Worm (Caenorhabditis elegans): ENCODE results near the gene ZK809.9.

ZK809.9 gene

DNA sequence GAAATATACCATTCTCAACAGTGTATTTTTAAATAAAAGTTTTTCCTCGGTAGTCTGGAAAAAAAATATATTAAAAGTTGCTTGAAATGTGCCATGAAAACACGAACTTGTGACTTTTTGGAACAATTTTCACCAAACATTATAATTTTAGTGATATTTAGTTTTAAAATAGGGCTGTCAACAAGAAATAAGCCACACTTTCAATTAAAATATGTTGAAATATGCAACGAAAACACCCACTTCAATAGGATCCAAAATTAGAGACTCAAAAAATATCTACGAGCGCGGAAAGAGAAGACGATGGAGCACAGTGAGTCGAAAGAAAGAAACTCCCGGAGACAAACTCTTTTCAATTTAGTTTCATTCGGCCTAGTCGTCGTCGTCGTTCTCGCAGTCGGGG lies 28.4 kb downstream of the ZK809.9 start, which contains the start of gene ZK792.12:
Gene ZK792.12 (plus strand): TSS at position 301 of the 400 bp plus-strand sequence.
- TF ChIP-seq pes-1 (GFP tag; IDR thresholded peaks at IDR 0.05) (no peak), hmbx-1 (tag; optimal IDR thresholded peaks at IDR 0.05) (no peak), ets-7 (tag; optimal IDR thresholded peaks at IDR 0.05) (no peak), sea-1 (GFP tag; conservative IDR thresholded peaks at IDR 0.05) (no peak), ama-1 (optimal IDR thresholded peaks at IDR 0.05) (no peak), scrt-1 (GFP tag; IDR thresholded peaks at IDR 0.05) (no peak), hmg-4 (GFP tag; optimal IDR thresholded peaks at IDR 0.05) (no peak), flt-1 (GFP tag; IDR thresholded peaks at IDR 0.05) (no peak), tbx-37 (GFP tag; conservative IDR thresholded peaks at IDR 0.05) (no peak)

DNA sequence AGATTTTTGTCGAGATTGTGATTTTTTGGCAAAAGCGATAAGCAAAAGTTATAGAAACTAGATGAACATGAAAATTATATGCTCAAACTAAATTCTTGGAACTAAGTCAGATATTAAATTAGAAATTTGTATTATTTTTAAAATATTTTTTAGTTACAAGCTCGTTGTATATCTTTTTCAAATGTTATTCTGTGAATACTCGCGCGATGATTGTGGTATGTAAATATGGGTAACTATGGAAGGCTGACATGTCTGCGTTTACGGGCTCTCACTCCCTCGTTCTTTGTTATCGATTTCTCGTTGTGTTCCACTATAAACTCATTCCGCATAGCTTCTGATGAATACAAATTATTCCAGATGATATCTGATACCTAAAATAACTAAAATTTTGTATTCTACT lies 29.0 kb downstream of the ZK809.9 start, which contains the start of gene ZK792.7:
Gene ZK792.7 (plus strand): TSS at position 301 of the 400 bp plus-strand sequence.
- TF ChIP-seq pes-1 (GFP tag; IDR thresholded peaks at IDR 0.05) (no peak), ets-7 (tag; optimal IDR thresholded peaks at IDR 0.05) (no peak), hmbx-1 (tag; optimal IDR thresholded peaks at IDR 0.05) (no peak), hmg-4 (GFP tag; optimal IDR thresholded peaks at IDR 0.05) (no peak), hnd-1 (tag; optimal IDR thresholded peaks at IDR 0.05) (no peak), flt-1 (GFP tag; IDR thresholded peaks at IDR 0.05) (no peak), aly-1 (tag; optimal IDR thresholded peaks at IDR 0.05) (no peak), B0310.2 (tag; optimal IDR thresholded peaks at IDR 0.05) (no peak), ama-1 (optimal IDR thresholded peaks at IDR 0.05) (no peak)

DNA sequence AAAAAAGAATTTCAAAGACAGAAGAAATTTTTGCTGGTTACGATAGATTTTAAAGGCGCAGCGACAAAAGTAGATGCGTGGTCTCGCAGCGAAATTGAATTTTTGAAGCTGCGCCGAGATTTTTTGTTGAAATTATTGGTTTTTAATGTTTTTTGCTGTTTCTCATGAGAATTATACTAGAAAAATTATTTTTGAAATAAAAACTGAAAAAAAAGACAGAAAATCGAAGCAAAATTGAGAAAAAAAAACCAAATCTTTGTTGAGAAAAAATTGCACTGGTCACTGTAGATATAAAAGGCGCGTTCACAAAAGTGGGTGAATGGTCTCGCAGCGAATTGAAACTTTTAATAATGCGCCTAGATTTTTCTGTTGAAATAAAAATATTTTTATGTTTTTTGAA lies 30.5 kb downstream of the ZK809.9 start:
- no peak for TF ChIP-seq ama-1 (optimal IDR thresholded peaks at IDR 0.05)
- no peak for TF ChIP-seq ceh-36 (tag; optimal IDR thresholded peaks at IDR 0.05)

DNA sequence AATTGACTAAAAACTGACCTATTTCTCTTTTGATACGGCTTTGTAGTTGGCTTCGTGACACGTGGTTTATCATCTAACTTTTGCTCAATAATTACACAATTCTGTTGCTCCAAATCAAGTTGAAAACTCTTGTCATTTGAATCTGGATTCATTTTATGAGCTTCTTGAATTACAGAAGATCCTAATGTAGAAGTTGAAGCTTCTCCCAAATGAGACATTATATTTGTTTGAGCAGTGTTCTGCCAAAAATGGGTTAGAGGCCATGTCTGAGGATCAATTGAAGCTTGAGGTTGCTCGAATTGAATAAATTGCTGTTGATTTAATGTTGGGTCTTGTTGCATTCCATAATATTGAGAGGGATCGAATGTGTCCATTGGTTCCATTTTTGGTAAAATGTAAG lies 32.4 kb downstream of the ZK809.9 start:
- no peak for TF ChIP-seq tbx-37 (GFP tag; conservative IDR thresholded peaks at IDR 0.05)
- TF ChIP-seq B0310.2 (tag; optimal IDR thresholded peaks at IDR 0.05), result no peak
- no peak for TF ChIP-seq tbx-11 (GFP tag; IDR thresholded peaks at IDR 0.05)
- no peak for TF ChIP-seq hmbx-1 (tag; optimal IDR thresholded peaks at IDR 0.05)
- no peak for TF ChIP-seq F13C5.2 (tag; optimal IDR thresholded peaks at IDR 0.05)
- no peak for TF ChIP-seq aly-1 (tag; optimal IDR thresholded peaks at IDR 0.05)
- no peak for TF ChIP-seq scrt-1 (GFP tag; IDR thresholded peaks at IDR 0.05)
- no peak for TF ChIP-seq flt-1 (GFP tag; IDR thresholded peaks at IDR 0.05)
- TF ChIP-seq ceh-36 (tag; optimal IDR thresholded peaks at IDR 0.05), result no peak

DNA sequence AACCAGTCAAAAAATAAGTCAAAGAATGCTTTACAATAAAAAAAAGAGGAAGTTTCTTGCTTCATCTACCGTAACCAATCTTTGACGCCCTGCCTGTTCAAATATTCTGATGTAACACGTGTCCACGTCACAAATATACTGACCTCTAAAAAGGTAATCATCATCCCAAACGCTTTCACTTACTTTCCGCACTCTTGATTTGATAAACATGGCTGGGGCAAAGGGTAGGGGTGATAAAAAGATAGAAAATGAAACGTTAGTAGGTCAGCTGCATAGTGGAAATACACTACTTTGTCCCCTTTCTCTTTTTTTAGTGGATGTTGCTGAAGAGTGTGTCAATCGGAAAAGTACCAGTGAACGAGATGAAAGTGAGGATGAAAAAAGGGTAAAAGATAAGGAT lies 35.0 kb downstream of the ZK809.9 start:
- no peak for TF ChIP-seq B0310.2 (tag; optimal IDR thresholded peaks at IDR 0.05)
- TF ChIP-seq ceh-36 (tag; optimal IDR thresholded peaks at IDR 0.05), result no peak
- TF ChIP-seq pes-1 (GFP tag; IDR thresholded peaks at IDR 0.05), result no peak
- TF ChIP-seq tbx-11 (GFP tag; IDR thresholded peaks at IDR 0.05), result no peak
- TF ChIP-seq F13C5.2 (tag; optimal IDR thresholded peaks at IDR 0.05), result no peak
- no peak for TF ChIP-seq ceh-13 (GFP tag; optimal IDR thresholded peaks at IDR 0.05)
- TF ChIP-seq hmg-4 (GFP tag; optimal IDR thresholded peaks at IDR 0.05), result no peak
- no peak for TF ChIP-seq sea-1 (GFP tag; conservative IDR thresholded peaks at IDR 0.05)
- TF ChIP-seq hnd-1 (tag; optimal IDR thresholded peaks at IDR 0.05), result no peak
- no peak for TF ChIP-seq ama-1 (optimal IDR thresholded peaks at IDR 0.05)
- TF ChIP-seq tbx-37 (GFP tag; conservative IDR thresholded peaks at IDR 0.05), result no peak
- no peak for TF ChIP-seq ets-7 (tag; optimal IDR thresholded peaks at IDR 0.05)
- TF ChIP-seq tra-4 (tag; optimal IDR thresholded peaks at IDR 0.05), result no peak
- TF ChIP-seq scrt-1 (GFP tag; IDR thresholded peaks at IDR 0.05), result no peak
- TF ChIP-seq aly-1 (tag; optimal IDR thresholded peaks at IDR 0.05), result no peak
- no peak for TF ChIP-seq flt-1 (GFP tag; IDR thresholded peaks at IDR 0.05)
- no peak for TF ChIP-seq hmbx-1 (tag; optimal IDR thresholded peaks at IDR 0.05)

DNA sequence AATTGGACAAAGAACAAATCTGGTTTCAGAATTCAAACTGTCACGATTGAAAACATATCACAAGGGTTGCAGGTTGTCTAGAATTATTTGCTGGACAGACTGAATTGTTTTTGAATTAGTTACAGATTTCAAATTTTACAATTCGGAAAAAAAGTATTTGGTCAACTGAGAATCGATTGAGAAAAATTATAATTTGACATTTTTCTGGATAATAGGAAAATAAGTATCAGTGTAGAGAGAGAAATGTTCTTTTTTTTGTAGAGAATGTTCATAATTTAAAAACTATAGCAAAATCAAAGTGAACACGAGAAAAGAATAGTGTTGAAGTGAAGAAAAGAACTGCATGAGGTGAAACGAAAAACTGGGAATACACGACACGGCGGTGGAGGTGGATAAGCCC lies 35.6 kb downstream of the ZK809.9 start, which contains the start of gene dpy-20:
Gene dpy-20 (minus strand): TSS at position 101 of the 400 bp plus-strand sequence.
- no peak for TF ChIP-seq tra-4 (tag; optimal IDR thresholded peaks at IDR 0.05)
- no peak for TF ChIP-seq hnd-1 (tag; optimal IDR thresholded peaks at IDR 0.05)
- no peak for TF ChIP-seq ets-7 (tag; optimal IDR thresholded peaks at IDR 0.05)
- TF ChIP-seq F13C5.2 (tag; optimal IDR thresholded peaks at IDR 0.05), result no peak
- TF ChIP-seq hmbx-1 (tag; optimal IDR thresholded peaks at IDR 0.05), result no peak
- no peak for TF ChIP-seq ama-1 (optimal IDR thresholded peaks at IDR 0.05)
- TF ChIP-seq flt-1 (GFP tag; IDR thresholded peaks at IDR 0.05), result no peak
- no peak for TF ChIP-seq aly-1 (tag; optimal IDR thresholded peaks at IDR 0.05)
- no peak for TF ChIP-seq pes-1 (GFP tag; IDR thresholded peaks at IDR 0.05)
- no peak for TF ChIP-seq sea-1 (GFP tag; conservative IDR thresholded peaks at IDR 0.05)
- TF ChIP-seq hmg-4 (GFP tag; optimal IDR thresholded peaks at IDR 0.05), result no peak
- no peak for TF ChIP-seq B0310.2 (tag; optimal IDR thresholded peaks at IDR 0.05)
- no peak for TF ChIP-seq ceh-36 (tag; optimal IDR thresholded peaks at IDR 0.05)
- TF ChIP-seq ceh-13 (GFP tag; optimal IDR thresholded peaks at IDR 0.05), result no peak
- no peak for TF ChIP-seq scrt-1 (GFP tag; IDR thresholded peaks at IDR 0.05)
- TF ChIP-seq tbx-11 (GFP tag; IDR thresholded peaks at IDR 0.05), result no peak
- TF ChIP-seq tbx-37 (GFP tag; conservative IDR thresholded peaks at IDR 0.05), result no peak

DNA sequence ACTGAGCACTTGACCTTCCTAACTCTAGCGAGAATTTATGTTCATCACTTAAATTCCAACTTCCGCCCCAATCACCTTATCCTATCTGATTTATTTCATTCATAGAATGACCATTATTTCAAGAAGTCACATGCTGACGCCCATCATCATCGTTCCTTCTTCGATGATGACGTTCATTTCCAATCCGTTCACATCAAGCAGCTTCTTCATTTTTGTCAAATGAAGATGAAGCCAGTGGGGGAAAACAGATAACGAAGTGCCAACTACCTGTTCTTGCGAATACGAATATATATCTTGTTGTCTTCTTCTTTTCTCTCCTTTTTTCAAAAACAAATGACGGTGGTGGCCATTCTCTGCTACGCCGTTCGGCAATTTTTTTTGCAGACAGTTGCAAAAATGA lies 36.8 kb downstream of the ZK809.9 start:
- TF ChIP-seq hmbx-1 (tag; optimal IDR thresholded peaks at IDR 0.05) (no peak), pes-1 (GFP tag; IDR thresholded peaks at IDR 0.05) (no peak), flt-1 (GFP tag; IDR thresholded peaks at IDR 0.05) (no peak), ama-1 (optimal IDR thresholded peaks at IDR 0.05) (no peak), hmg-4 (GFP tag; optimal IDR thresholded peaks at IDR 0.05) (no peak), B0310.2 (tag; optimal IDR thresholded peaks at IDR 0.05) (no peak), scrt-1 (GFP tag; IDR thresholded peaks at IDR 0.05) (no peak), sea-1 (GFP tag; conservative IDR thresholded peaks at IDR 0.05) (no peak), ets-7 (tag; optimal IDR thresholded peaks at IDR 0.05) (no peak), tbx-37 (GFP tag; conservative IDR thresholded peaks at IDR 0.05) (no peak), F13C5.2 (tag; optimal IDR thresholded peaks at IDR 0.05) (no peak)

DNA sequence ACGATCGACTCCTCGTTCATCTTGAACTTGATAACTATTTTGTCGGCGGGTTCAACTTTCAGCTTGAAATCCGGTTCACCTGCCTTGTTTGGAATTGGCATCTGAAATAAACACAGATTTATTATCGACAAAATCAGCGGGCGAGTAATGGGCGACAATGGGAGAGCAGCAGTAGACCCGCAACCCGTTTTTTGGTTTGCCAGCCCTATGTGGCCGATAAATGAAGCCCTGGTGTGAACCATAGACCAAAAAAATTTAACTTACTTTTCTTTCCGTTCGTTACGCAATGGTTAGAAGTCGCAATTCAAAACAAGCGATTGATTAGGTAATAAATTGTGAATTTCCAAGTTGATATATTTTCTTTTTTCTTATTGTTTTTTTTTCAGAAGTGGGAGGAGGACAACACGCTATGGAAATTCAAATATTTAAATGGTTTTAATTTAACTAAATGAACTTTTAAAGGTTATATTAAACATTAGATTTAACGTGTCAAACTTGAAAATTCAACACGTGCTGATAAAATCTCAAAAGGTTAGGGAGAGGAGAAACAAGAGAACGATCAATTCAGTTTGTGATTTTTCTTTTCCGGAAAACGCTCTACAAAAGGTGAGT lies 38.7 kb downstream of the ZK809.9 start, which contains the start of the genes T22B3.3 and alg-3:
Gene T22B3.3 (minus strand): TSS at position 101 of the 612 bp plus-strand sequence.
Gene alg-3 (plus strand): TSS at position 562 of the 612 bp plus-strand sequence.
- no peak for TF ChIP-seq tbx-11 (GFP tag; IDR thresholded peaks at IDR 0.05)
- TF ChIP-seq pes-1 (GFP tag; IDR thresholded peaks at IDR 0.05), result no peak
